Fruit fly (Drosophila melanogaster): ENCODE measurements around the gene CG15210.

The CG15210 gene

dm6 chrX:10882786-10883185 is 43.8 kb downstream of the CG15210 start (continued):
- peak; percentile 12 for TF ChIP-seq PHDP (tag; optimal IDR thresholded peaks at IDR 0.05)
- no peak for TF ChIP-seq kay (GFP tag; optimal IDR thresholded peaks at IDR 0.05)
- TF ChIP-seq org-1 (GFP tag; optimal IDR thresholded peaks at IDR 0.05) = no peak
- no peak for TF ChIP-seq Sry-β (GFP tag; optimal IDR thresholded peaks at IDR 0.05)
- 0 out of 2 replicates have a peak, but pooled peaks have one; percentile 17 for TF ChIP-seq ara (GFP tag; IDR thresholded peaks at IDR 0.05)
- no peak for TF ChIP-seq CG14014 (GFP tag; IDR thresholded peaks at IDR 0.05)
- TF ChIP-seq Sox102F (GFP tag; optimal IDR thresholded peaks at IDR 0.05) = peak; percentile 28
- no peak for TF ChIP-seq CG2678 (tag; optimal IDR thresholded peaks at IDR 0.05)
- TF ChIP-seq Nf-YA (GFP tag; IDR thresholded peaks at IDR 0.05) = no peak
- no peak for TF ChIP-seq Bteb2 (GFP tag; optimal IDR thresholded peaks at IDR 0.05)
- TF ChIP-seq sisA (GFP tag; IDR thresholded peaks at IDR 0.05) = no peak
- TF ChIP-seq dmrt11E (tag; optimal IDR thresholded peaks at IDR 0.05) = peak; percentile 16
- TF ChIP-seq Hr78 (GFP tag; optimal IDR thresholded peaks at IDR 0.05) = peak in 1 of 2 experiments; percentile 1
- no peak for TF ChIP-seq wor (GFP tag; IDR thresholded peaks at IDR 0.05)
- TF ChIP-seq sens (GFP tag) = peak; percentile 59

dm6 chrX:10883740-10884139 is 44.7 kb downstream of the CG15210 start:
- TF ChIP-seq eve (GFP tag; optimal IDR thresholded peaks at IDR 0.05) = no peak
- TF ChIP-seq CG8290 (GFP tag; optimal IDR thresholded peaks at IDR 0.05) = no peak
- no peak for TF ChIP-seq CG8290 (tag; optimal IDR thresholded peaks at IDR 0.05)
- no peak for TF ChIP-seq Bdp1 (GFP tag; optimal IDR thresholded peaks at IDR 0.05)
- no peak for TF ChIP-seq Hr39 (optimal IDR thresholded peaks at IDR 0.05)
- no peak for TF ChIP-seq aop (GFP tag; IDR thresholded peaks at IDR 0.05)
- no peak for TF ChIP-seq fd64A (GFP tag; optimal IDR thresholded peaks at IDR 0.05)
- TF ChIP-seq Aef1 (GFP tag; IDR thresholded peaks at IDR 0.05) = no peak
- no peak for TF ChIP-seq CG2129 (GFP tag; IDR thresholded peaks at IDR 0.05; ENCODE audit: partially characterized antibody)
- TF ChIP-seq CG1529 (GFP tag; optimal IDR thresholded peaks at IDR 0.05) = no peak
- TF ChIP-seq en (GFP tag; optimal IDR thresholded peaks at IDR 0.05) = no peak

DNA sequence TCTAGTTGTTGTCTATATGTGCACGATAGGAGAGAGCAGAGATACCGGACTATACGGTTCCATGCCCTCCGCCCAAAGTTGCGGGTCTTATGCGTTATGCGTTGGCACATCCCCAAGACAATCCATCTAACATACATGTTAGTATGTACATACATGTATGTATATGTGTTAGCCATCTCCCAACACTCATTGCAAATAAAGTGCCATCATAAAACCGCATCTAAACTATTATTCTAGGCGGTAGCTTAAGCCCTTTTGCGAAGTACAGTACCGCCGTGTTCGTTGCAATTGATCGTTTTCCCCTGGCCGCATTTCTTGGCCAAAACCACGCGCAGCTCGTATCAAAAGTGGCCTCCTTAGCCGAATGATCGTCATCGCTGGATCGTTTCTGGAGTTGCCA is 47.4 kb downstream of the CG15210 start:
- TF ChIP-seq HLHmδ (GFP tag; optimal IDR thresholded peaks at IDR 0.05) (no peak), Gsc (GFP tag; IDR thresholded peaks at IDR 0.05) (no peak), CG10274 (GFP tag; optimal IDR thresholded peaks at IDR 0.05) (peak; percentile 94), Scr (GFP tag; IDR thresholded peaks at IDR 0.05; ENCODE audit: partially characterized antibody) (no peak), CG10979 (tag; optimal IDR thresholded peaks at IDR 0.05) (no peak), CG7786 (GFP tag; optimal IDR thresholded peaks at IDR 0.05) (peak; percentile 12), CG12299 (tag; optimal IDR thresholded peaks at IDR 0.05) (no peak), CG8290 (GFP tag; optimal IDR thresholded peaks at IDR 0.05) (no peak), CG8290 (tag; optimal IDR thresholded peaks at IDR 0.05) (peak in 1 of 2 experiments; percentile 11), fd102C (GFP tag; optimal IDR thresholded peaks at IDR 0.05) (no peak), CG11085 (GFP tag; IDR thresholded peaks at IDR 0.05) (no peak), sens (GFP tag) (peak; percentile 37), Ssrp (tag; optimal IDR thresholded peaks at IDR 0.05) (no peak), row (GFP tag; IDR thresholded peaks at IDR 0.05) (peak; percentile 44), CG1647 (GFP tag; optimal IDR thresholded peaks at IDR 0.05) (no peak), ttk (GFP tag; IDR thresholded peaks at IDR 0.05) (no peak)

DNA sequence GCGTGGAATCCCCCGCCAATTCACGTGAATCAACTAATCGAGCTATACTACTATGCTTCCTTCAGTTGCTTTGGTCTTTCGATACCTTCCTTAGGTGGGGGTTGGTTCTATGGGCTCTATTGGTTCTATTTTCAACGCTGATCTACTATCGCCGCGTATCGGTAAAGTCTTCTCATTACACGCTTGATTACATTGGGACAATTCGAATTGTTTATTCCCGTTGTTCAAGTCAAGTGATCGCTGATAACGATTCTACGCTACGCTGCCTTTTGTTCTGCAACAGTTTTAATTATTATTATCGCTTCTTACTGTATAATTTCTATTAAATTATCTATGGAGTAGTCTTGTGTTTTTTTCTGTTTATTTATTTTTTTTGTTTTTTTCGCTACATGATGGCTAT is 48.6 kb downstream of the CG15210 start:
- TF ChIP-seq inv (GFP tag; IDR thresholded peaks at IDR 0.05; ENCODE audit: partially characterized antibody) (no peak), sug (tag; optimal IDR thresholded peaks at IDR 0.05) (peak; percentile 33), BEAF-32 (GFP tag; optimal IDR thresholded peaks at IDR 0.05) (no peak), grn (GFP tag; optimal IDR thresholded peaks at IDR 0.05) (peak; percentile 74), cwo (GFP tag; optimal IDR thresholded peaks at IDR 0.05) (peak; percentile 15), dm (GFP tag; optimal IDR thresholded peaks at IDR 0.05) (no peak), tap (tag; optimal IDR thresholded peaks at IDR 0.05) (no peak), cas (GFP tag; IDR thresholded peaks at IDR 0.05) (no peak), prd (optimal IDR thresholded peaks at IDR 0.05) (no peak), prd (GFP tag; IDR thresholded peaks at IDR 0.05) (no peak), CG6654 (GFP tag; optimal IDR thresholded peaks at IDR 0.05) (no peak), Aef1 (GFP tag; IDR thresholded peaks at IDR 0.05) (no peak), exex (tag; optimal IDR thresholded peaks at IDR 0.05) (peak; percentile 91)

Data from whole organism, embryonic.